Fruit fly (Drosophila melanogaster): Measurements from ENCODE around the gene CalpB.

dm6 chr3L:9893983-9894382, 5.4 kb downstream of the CalpB start:
- TF ChIP-seq CG7045 (GFP tag; optimal IDR thresholded peaks at IDR 0.05): no peak
- TF ChIP-seq CG14711 (tag; optimal IDR thresholded peaks at IDR 0.05): no peak
- TF ChIP-seq CG12768 (GFP tag; optimal IDR thresholded peaks at IDR 0.05): no peak
- TF ChIP-seq Crg-1 (GFP tag; optimal IDR thresholded peaks at IDR 0.05): no peak
- TF ChIP-seq kay (GFP tag; ENCODE audit: borderline replicate concordance): no peak
- TF ChIP-seq cnc (optimal IDR thresholded peaks at IDR 0.05): no peak
- no peak for TF ChIP-seq bab1 (GFP tag; optimal IDR thresholded peaks at IDR 0.05)
- TF ChIP-seq Mnt (GFP tag; optimal IDR thresholded peaks at IDR 0.05): no peak
- no peak for TF ChIP-seq CG7101 (tag; optimal IDR thresholded peaks at IDR 0.05)
- no peak for TF ChIP-seq CG1620 (GFP tag; optimal IDR thresholded peaks at IDR 0.05)
- no peak for TF ChIP-seq ovo (GFP tag; optimal IDR thresholded peaks at IDR 0.05)
- TF ChIP-seq Clk (GFP tag; optimal IDR thresholded peaks at IDR 0.05): no peak
- TF ChIP-seq pad (GFP tag; optimal IDR thresholded peaks at IDR 0.05): no peak
- TF ChIP-seq toe (GFP tag; optimal IDR thresholded peaks at IDR 0.05): no peak

Data from whole organism, adult.